Fruit fly (Drosophila melanogaster): ENCODE results near the gene snf.

snf gene

dm6 chrX:5357035-5357434, 48.0 kb downstream of the snf start (continued):
- TF ChIP-seq Dbx (GFP tag; IDR thresholded peaks at IDR 0.05) (no peak), CG17359 (tag; optimal IDR thresholded peaks at IDR 0.05) (peak; percentile 24), CG33213 (GFP tag; optimal IDR thresholded peaks at IDR 0.05) (no peak), CG9876 (GFP tag; optimal IDR thresholded peaks at IDR 0.05) (no peak), crp (GFP tag; optimal IDR thresholded peaks at IDR 0.05) (no peak), CG7928 (GFP tag; optimal IDR thresholded peaks at IDR 0.05) (no peak), Kr (GFP tag; optimal IDR thresholded peaks at IDR 0.05) (no peak), CG14860 (GFP tag; IDR thresholded peaks at IDR 0.05; ENCODE audit: partially characterized antibody) (no peak), gsb (GFP tag; IDR thresholded peaks at IDR 0.05) (no peak), Ravus (GFP tag; IDR thresholded peaks at IDR 0.05) (no peak), nau (GFP tag; optimal IDR thresholded peaks at IDR 0.05) (peak; percentile 67), CG8359 (GFP tag; optimal IDR thresholded peaks at IDR 0.05; ENCODE audit: borderline replicate concordance) (no peak), NK7.1 (GFP tag; optimal IDR thresholded peaks at IDR 0.05) (no peak), Ssrp (tag; optimal IDR thresholded peaks at IDR 0.05) (no peak), TFAM (GFP tag; optimal IDR thresholded peaks at IDR 0.05) (no peak), CG6791 (GFP tag; IDR thresholded peaks at IDR 0.05; ENCODE audit: partially characterized antibody) (no peak), CG17385 (GFP tag; optimal IDR thresholded peaks at IDR 0.05) (no peak), Med (GFP tag) (peak; percentile 79), Atf-2 (GFP tag; optimal IDR thresholded peaks at IDR 0.05) (no peak), CG7786 (GFP tag; optimal IDR thresholded peaks at IDR 0.05) (no peak), insv (GFP tag; optimal IDR thresholded peaks at IDR 0.05) (no peak), Opbp (GFP tag; IDR thresholded peaks at IDR 0.05; ENCODE audit: partially characterized antibody) (no peak), CG11456 (GFP tag; IDR thresholded peaks at IDR 0.05) (0 out of 3 replicates have a peak, but pooled peaks have one; percentile 33), Doc2 (GFP tag; IDR thresholded peaks at IDR 0.05) (no peak), MESR4 (GFP tag; optimal IDR thresholded peaks at IDR 0.05) (no peak), CG14050 (GFP tag; IDR thresholded peaks at IDR 0.05) (no peak), grn (GFP tag; optimal IDR thresholded peaks at IDR 0.05) (no peak), CG1602 (GFP tag; optimal IDR thresholded peaks at IDR 0.05) (no peak), CG1603 (tag; optimal IDR thresholded peaks at IDR 0.05) (peak; percentile 25), CG30020 (tag; optimal IDR thresholded peaks at IDR 0.05) (no peak), E2f1 (GFP tag; IDR thresholded peaks at IDR 0.05) (no peak), B-H2 (GFP tag; optimal IDR thresholded peaks at IDR 0.05) (no peak), Mrtf (GFP tag; IDR thresholded peaks at IDR 0.05) (no peak), gem (tag; optimal IDR thresholded peaks at IDR 0.05) (peak; percentile 33), ssp (GFP tag; IDR thresholded peaks at IDR 0.05) (no peak), D19A (tag; optimal IDR thresholded peaks at IDR 0.05) (no peak), Hr3 (GFP tag; optimal IDR thresholded peaks at IDR 0.05) (no peak), CG10209 (GFP tag; optimal IDR thresholded peaks at IDR 0.05) (no peak), twi (tag; optimal IDR thresholded peaks at IDR 0.05) (no peak), gcm (GFP tag; optimal IDR thresholded peaks at IDR 0.05) (no peak), chm (GFP tag; IDR thresholded peaks at IDR 0.05) (no peak), PHDP (tag; optimal IDR thresholded peaks at IDR 0.05) (no peak), Fer3 (tag; optimal IDR thresholded peaks at IDR 0.05) (no peak), CG33557 (GFP tag; optimal IDR thresholded peaks at IDR 0.05) (no peak), Elba2 (GFP tag; optimal IDR thresholded peaks at IDR 0.05) (no peak), CG18262 (tag; optimal IDR thresholded peaks at IDR 0.05) (no peak), fru (optimal IDR thresholded peaks at IDR 0.05) (no peak), klu (GFP tag; IDR thresholded peaks at IDR 0.05) (no peak), mam (GFP tag; optimal IDR thresholded peaks at IDR 0.05) (peak; percentile 0), CG8290 (GFP tag; optimal IDR thresholded peaks at IDR 0.05) (no peak), CG8290 (tag; optimal IDR thresholded peaks at IDR 0.05) (peak in 1 of 2 experiments; percentile 14), Dip3 (GFP tag; optimal IDR thresholded peaks at IDR 0.05) (no peak)

Data from whole organism, embryonic.